Worm (Caenorhabditis elegans) whole organism, young adult: Measurements from ENCODE around the gene D1086.21.

Experiments
- B0035.1 ChIP-seq: sonication (generic microtip); optimal IDR thresholded peaks from 2 replicates; lab custom pipeline; 2016; ENCODE audit warnings: missing genetic modification characterization, mild to moderate bottlenecking, missing compliant biosample characterization, missing genotype, missing genetic modification reagents
- B0336.3 ChIP-seq: fragments of 200-800 bp; sonication (Bioruptor generic); IDR thresholded peaks from 2 replicates; pipeline ENCODE4 v1.3.6; 2022; ENCODE audit warnings: missing genetic modification characterization, missing compliant biosample characterization
- F23B12.7 ChIP-seq: sonication (generic microtip); optimal IDR thresholded peaks from 2 replicates; lab custom pipeline; 2017; ENCODE audit warnings: missing genetic modification characterization, mild to moderate bottlenecking, missing compliant biosample characterization, antibody characterized with exemption, moderate library complexity; ENCODE audit not compliant: insufficient read depth
- F33H1.4 ChIP-seq: fragments of 200-800 bp; sonication (Bioruptor generic); IDR thresholded peaks from 2 replicates; pipeline ENCODE4 v1.3.6; 2022; ENCODE audit warnings: missing genetic modification reagents, missing genetic modification characterization, missing compliant biosample characterization
- T07F8.4 ChIP-seq: sonication (generic microtip); optimal IDR thresholded peaks from 2 replicates; lab custom pipeline; 2016; ENCODE audit warnings: mild to moderate bottlenecking, missing genetic modification characterization, moderate library complexity, missing compliant biosample characterization
- akir-1 ChIP-seq: fragments of 200-800 bp; sonication (Bioruptor generic); optimal IDR thresholded peaks from 2 replicates; lab custom pipeline; 2018; ENCODE audit warnings: mild to moderate bottlenecking, missing genetic modification characterization, moderate library complexity, missing compliant biosample characterization
- athp-1 ChIP-seq: sonication (generic microtip); optimal IDR thresholded peaks from 2 replicates; lab custom pipeline; 2017; ENCODE audit warnings: mild to moderate bottlenecking, missing genetic modification characterization, missing compliant biosample characterization
- dpl-1 ChIP-seq: fragments of 150-350 bp; optimal IDR thresholded peaks from 2 replicates; lab custom pipeline; 2014; ENCODE audit warnings: missing biosample characterization, missing genetic modification reagents, missing genetic modification characterization
- efl-1 ChIP-seq: fragments of 150-350 bp; optimal IDR thresholded peaks from 2 replicates; lab custom pipeline; 2014; ENCODE audit warnings: missing biosample characterization, missing genetic modification reagents, missing genetic modification characterization
- lin-26 ChIP-seq: fragments of 200-800 bp; sonication (Bioruptor generic); IDR thresholded peaks from 2 replicates; pipeline ENCODE4 v1.3.6; 2022; ENCODE audit warnings: missing genetic modification reagents, missing genetic modification characterization, missing compliant biosample characterization
- lin-54 ChIP-seq: fragments of 200-800 bp; sonication (Bioruptor generic); optimal IDR thresholded peaks from 2 replicates; lab custom pipeline; 2018; ENCODE audit warnings: mild to moderate bottlenecking, missing genetic modification characterization, missing compliant biosample characterization
- snpc-4 ChIP-seq, 5 experiments: fragments of 150-350 bp in 1 of 5; sonication (generic microtip) in 4 of 5; optimal IDR thresholded peaks; 2 replicates each; lab custom pipeline; 2014 to 2018; ENCODE audit warnings: missing genetic modification characterization in 5 of 5, missing biosample characterization in 3 of 5, antibody characterized with exemption in 2 of 5, mild to moderate bottlenecking in 2 of 5, missing compliant biosample characterization in 2 of 5, missing genotype in 2 of 5, moderate library complexity in 2 of 5, missing genetic modification reagents in 1 of 5
- somi-1 ChIP-seq: fragments of 200-800 bp; sonication (Bioruptor generic); optimal IDR thresholded peaks from 2 replicates; lab custom pipeline; 2018; ENCODE audit warnings: mild to moderate bottlenecking, missing genetic modification characterization, missing compliant biosample characterization
- tbp1 ChIP-seq: fragments of 200-800 bp; sonication (Bioruptor generic); optimal IDR thresholded peaks from 2 replicates; lab custom pipeline; 2018; ENCODE audit warnings: mild to moderate bottlenecking, missing genetic modification characterization, missing compliant biosample characterization

- TF ChIP-seq athp-1 (tag; lab: Kevin White, UChicago): no peak
- TF ChIP-seq F23B12.7 (tag; lab: Kevin White, UChicago): no peak
- no peak for TF ChIP-seq F33H1.4 (GFP tag; lab: Robert Waterston, UW)
- TF ChIP-seq tbp1 (GFP tag; lab: Kevin White, UChicago): no peak
- no peak for TF ChIP-seq T07F8.4
- TF ChIP-seq B0336.3 (GFP tag; lab: Robert Waterston, UW): no peak
- no peak for TF ChIP-seq lin-54
- no peak for TF ChIP-seq efl-1 (GFP tag; lab: Kevin White, UChicago)
- no peak for TF ChIP-seq dpl-1 (GFP tag; lab: Kevin White, UChicago)
- no peak for TF ChIP-seq lin-26
- TF ChIP-seq snpc-4 (GFP tag; optimal IDR thresholded peaks at IDR 0.05; lab: Kevin White, UChicago): no peak
- TF ChIP-seq snpc-4 (tag; optimal IDR thresholded peaks at IDR 0.05; lab: Kevin White, UChicago): no peak
- TF ChIP-seq akir-1 (GFP tag; lab: Kevin White, UChicago): no peak
- no peak for TF ChIP-seq somi-1 (GFP tag; lab: Kevin White, UChicago)
- no peak for TF ChIP-seq B0035.1 (tag; lab: Kevin White, UChicago)
Measured at ce11 chrV:14082453-14082852, 17.9 kb downstream of the D1086.21 start, which contains the start of gene D1086.10.
